Worm (Caenorhabditis elegans): ENCODE measurements around the gene Y38C1BA.1.

Y38C1BA.1 gene

ce11 chrIV:1844624-1845023, 40.8 kb upstream of the Y38C1BA.1 start:
- no peak for TF ChIP-seq fkh-10 (GFP tag; optimal IDR thresholded peaks at IDR 0.05)
- TF ChIP-seq zag-1 (tag; optimal IDR thresholded peaks at IDR 0.05): no peak
- no peak for TF ChIP-seq lin-13 (GFP tag; optimal IDR thresholded peaks at IDR 0.05)
- no peak for TF ChIP-seq ces-1 (GFP tag; optimal IDR thresholded peaks at IDR 0.05)
- TF ChIP-seq nhr-11 (tag; optimal IDR thresholded peaks at IDR 0.05): no peak
- TF ChIP-seq nhr-77 (tag; optimal IDR thresholded peaks at IDR 0.05): no peak
- no peak for TF ChIP-seq efl-1 (optimal IDR thresholded peaks at IDR 0.05)
- TF ChIP-seq efl-1 (GFP tag; optimal IDR thresholded peaks at IDR 0.05 in 1 of 2): no peak
- TF ChIP-seq fkh-8 (tag; optimal IDR thresholded peaks at IDR 0.05): no peak
- no peak for TF ChIP-seq ceh-88 (GFP tag; IDR thresholded peaks at IDR 0.05)
- TF ChIP-seq jun-1 (tag; optimal IDR thresholded peaks at IDR 0.05): no peak
- no peak for TF ChIP-seq fos-1 (tag; optimal IDR thresholded peaks at IDR 0.05)
- no peak for TF ChIP-seq grh-1 (GFP tag; IDR thresholded peaks at IDR 0.05)
- TF ChIP-seq hlh-17 (GFP tag; optimal IDR thresholded peaks at IDR 0.05; ENCODE audit: borderline replicate concordance): no peak
- TF ChIP-seq egl-13 (tag; optimal IDR thresholded peaks at IDR 0.05): no peak
- TF ChIP-seq hpl-2 (GFP tag; optimal IDR thresholded peaks at IDR 0.05): no peak
- no peak for TF ChIP-seq C16A3.4 (tag; optimal IDR thresholded peaks at IDR 0.05)
- no peak for TF ChIP-seq ztf-4 (tag; optimal IDR thresholded peaks at IDR 0.05)
- no peak for TF ChIP-seq snpc-4 (tag; optimal IDR thresholded peaks at IDR 0.05)
- TF ChIP-seq lsy-2 (tag; optimal IDR thresholded peaks at IDR 0.05): no peak

DNA sequence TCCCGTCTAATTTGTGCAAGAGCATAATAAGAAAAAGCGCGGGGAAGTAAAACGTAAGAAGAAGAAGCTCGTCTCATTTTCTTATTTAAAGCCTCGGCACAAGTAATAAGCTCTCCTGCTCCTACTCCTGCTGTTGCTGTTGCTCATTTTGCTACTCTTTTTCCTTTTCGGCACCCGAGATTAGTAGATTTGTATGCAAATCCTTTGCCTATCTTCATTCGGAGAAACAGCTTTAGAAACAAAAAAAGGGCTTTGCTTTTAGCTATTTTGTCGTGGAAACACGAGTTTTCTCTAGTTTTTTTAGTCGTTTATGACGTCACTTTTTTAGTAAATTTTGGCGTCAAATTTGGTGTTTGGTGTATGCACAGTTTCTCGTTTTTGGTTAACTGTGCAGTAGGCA, 39.8 kb upstream of the Y38C1BA.1 start:
- no peak for TF ChIP-seq pqm-1 (tag; optimal IDR thresholded peaks at IDR 0.05)
- peak; percentile 32 for TF ChIP-seq fkh-8 (tag; optimal IDR thresholded peaks at IDR 0.05)
- no peak for TF ChIP-seq nhr-77 (tag; optimal IDR thresholded peaks at IDR 0.05)
- peak; percentile 10 for TF ChIP-seq unc-86 (tag; optimal IDR thresholded peaks at IDR 0.05)
- TF ChIP-seq snpc-4 (tag; optimal IDR thresholded peaks at IDR 0.05): no peak
- no peak for TF ChIP-seq elt-3 (tag; optimal IDR thresholded peaks at IDR 0.05)
- peak; percentile 57 for TF ChIP-seq pax-3 (tag; optimal IDR thresholded peaks at IDR 0.05)
- TF ChIP-seq nhr-47 (tag; optimal IDR thresholded peaks at IDR 0.05): peak; percentile 23
- TF ChIP-seq lin-15B (tag; optimal IDR thresholded peaks at IDR 0.05): no peak
- TF ChIP-seq dsc-1 (tag; optimal IDR thresholded peaks at IDR 0.05): peak; percentile 79
- TF ChIP-seq lin-14 (GFP tag; optimal IDR thresholded peaks at IDR 0.05): peak; percentile 10
- no peak for TF ChIP-seq nhr-237 (tag; optimal IDR thresholded peaks at IDR 0.05)

DNA sequence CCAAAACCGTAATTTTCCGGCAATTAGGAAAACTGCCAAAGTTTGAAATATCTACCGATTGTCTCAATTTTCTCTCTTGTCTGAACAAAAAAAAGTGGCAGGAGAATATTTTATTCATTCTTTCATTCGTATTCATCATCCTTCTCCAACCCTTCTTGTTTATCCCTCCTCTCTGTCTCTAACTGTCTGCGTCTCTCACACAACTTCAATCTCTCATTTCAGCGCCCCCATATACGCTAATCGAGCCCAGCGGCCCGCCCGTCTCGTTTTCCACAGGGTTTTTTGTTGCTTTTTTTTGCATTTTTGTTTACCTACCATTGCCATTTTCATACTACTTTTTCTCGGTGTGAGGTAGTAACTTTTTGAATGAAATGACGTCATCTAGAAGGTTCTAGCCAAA, 38.5 kb upstream of the Y38C1BA.1 start:
- TF ChIP-seq unc-30 (tag; optimal IDR thresholded peaks at IDR 0.05): no peak
- peak; percentile 28 for TF ChIP-seq nhr-47 (tag; optimal IDR thresholded peaks at IDR 0.05)
- TF ChIP-seq lin-14 (GFP tag; optimal IDR thresholded peaks at IDR 0.05): peak; percentile 53
- TF ChIP-seq nhr-20 (tag; optimal IDR thresholded peaks at IDR 0.05): no peak
- no peak for TF ChIP-seq unc-98 (GFP tag; IDR thresholded peaks at IDR 0.05)
- TF ChIP-seq unc-86 (tag; optimal IDR thresholded peaks at IDR 0.05): peak; percentile 18
- no peak for TF ChIP-seq ztf-4 (tag; optimal IDR thresholded peaks at IDR 0.05)
- TF ChIP-seq swsn-7 (tag; optimal IDR thresholded peaks at IDR 0.05): peak; percentile 22
- TF ChIP-seq nhr-12 (tag; optimal IDR thresholded peaks at IDR 0.05): no peak
- peak in 1 of 3 experiments; percentile 13 for TF ChIP-seq ceh-82 (tag; optimal IDR thresholded peaks at IDR 0.05)
- TF ChIP-seq nhr-71 (tag; optimal IDR thresholded peaks at IDR 0.05): peak; percentile 24
- peak; percentile 31 for TF ChIP-seq snu-23 (GFP tag; optimal IDR thresholded peaks at IDR 0.05)
- peak; percentile 3 for TF ChIP-seq mep-1 (tag; optimal IDR thresholded peaks at IDR 0.05)
- no peak for TF ChIP-seq tbx-2 (tag; optimal IDR thresholded peaks at IDR 0.05)

ce11 chrIV:1838583-1838982, 34.8 kb upstream of the Y38C1BA.1 start:
- TF ChIP-seq grh-1 (GFP tag; IDR thresholded peaks at IDR 0.05) (0 out of 2 replicates have a peak, but pooled peaks have one; percentile 13), nhr-76 (tag; optimal IDR thresholded peaks at IDR 0.05) (no peak), lin-13 (GFP tag; optimal IDR thresholded peaks at IDR 0.05) (no peak), elt-3 (tag; optimal IDR thresholded peaks at IDR 0.05) (no peak), nhr-71 (tag; optimal IDR thresholded peaks at IDR 0.05) (peak; percentile 9), rnt-1 (tag; optimal IDR thresholded peaks at IDR 0.05) (peak; percentile 14), lsy-2 (tag; optimal IDR thresholded peaks at IDR 0.05) (peak in 1 of 2 experiments; percentile 5), pqm-1 (tag; optimal IDR thresholded peaks at IDR 0.05) (no peak), mdl-1 (tag; optimal IDR thresholded peaks at IDR 0.05) (peak in 1 of 2 experiments; percentile 25), efl-1 (optimal IDR thresholded peaks at IDR 0.05) (peak in 1 of 2 experiments; percentile 4), efl-1 (GFP tag; optimal IDR thresholded peaks at IDR 0.05 in 1 of 2) (peak in 1 of 2 experiments; percentile 72), nhr-85 (tag) (peak; percentile 78), nhr-47 (tag; optimal IDR thresholded peaks at IDR 0.05) (peak; percentile 28), skn-1 (tag; optimal IDR thresholded peaks at IDR 0.05) (no peak), nhr-20 (tag; optimal IDR thresholded peaks at IDR 0.05) (peak; percentile 13), swsn-7 (tag; optimal IDR thresholded peaks at IDR 0.05) (peak; percentile 16), lin-35 (GFP tag; optimal IDR thresholded peaks at IDR 0.05) (peak in 1 of 2 experiments; percentile 4), tlp-1 (tag; optimal IDR thresholded peaks at IDR 0.05) (no peak), snu-23 (GFP tag; optimal IDR thresholded peaks at IDR 0.05) (peak; percentile 23), lin-14 (GFP tag; optimal IDR thresholded peaks at IDR 0.05) (peak; percentile 38)

All from whole organism, L1 larva.